Fruit fly (Drosophila melanogaster): ENCODE data around the gene TTLL1B.

TTLL1B gene

dm6 chr3L:4611311-4611710 is 36.8 kb upstream of the TTLL1B start (continued):
- TF ChIP-seq CG16815 (GFP tag; optimal IDR thresholded peaks at IDR 0.05) (peak; percentile 42), lab (GFP tag; optimal IDR thresholded peaks at IDR 0.05) (peak; percentile 72), sima (GFP tag; optimal IDR thresholded peaks at IDR 0.05) (no peak), eve (GFP tag; optimal IDR thresholded peaks at IDR 0.05) (peak in 1 of 2 experiments; percentile 34), CG4854 (GFP tag; optimal IDR thresholded peaks at IDR 0.05) (peak; percentile 40), sug (tag; optimal IDR thresholded peaks at IDR 0.05) (no peak), Atf-2 (GFP tag; optimal IDR thresholded peaks at IDR 0.05) (peak; percentile 67), Fer3 (tag; optimal IDR thresholded peaks at IDR 0.05) (peak; percentile 12), CG5953 (GFP tag; IDR thresholded peaks at IDR 0.05) (peak; percentile 50; the same call in 1 of the 2 replicates), CG17802 (tag; optimal IDR thresholded peaks at IDR 0.05) (peak; percentile 37), Deaf1 (tag; optimal IDR thresholded peaks at IDR 0.05) (peak; percentile 5), CG4617 (GFP tag; optimal IDR thresholded peaks at IDR 0.05; ENCODE audit: borderline replicate concordance) (peak; percentile 7), CG2678 (tag; optimal IDR thresholded peaks at IDR 0.05) (peak; percentile 75), CG2129 (GFP tag; IDR thresholded peaks at IDR 0.05; ENCODE audit: partially characterized antibody) (no peak), Drgx (GFP tag; IDR thresholded peaks at IDR 0.05) (peak; percentile 93), CG9609 (GFP tag; optimal IDR thresholded peaks at IDR 0.05) (peak; percentile 2), lov (optimal IDR thresholded peaks at IDR 0.05) (no peak), lov (GFP tag; IDR thresholded peaks at IDR 0.05) (peak; percentile 85), mld (GFP tag; IDR thresholded peaks at IDR 0.05; ENCODE audit: partially characterized antibody) (no peak), kah (GFP tag; optimal IDR thresholded peaks at IDR 0.05) (no peak), Hmx (GFP tag; optimal IDR thresholded peaks at IDR 0.05) (no peak), CG3847 (GFP tag; IDR thresholded peaks at IDR 0.05) (no peak), CG13894 (tag; optimal IDR thresholded peaks at IDR 0.05) (no peak), lilli (GFP tag; optimal IDR thresholded peaks at IDR 0.05) (peak; percentile 60), Elba2 (GFP tag; optimal IDR thresholded peaks at IDR 0.05) (no peak), CG10979 (tag; optimal IDR thresholded peaks at IDR 0.05) (peak; percentile 83), Xbp1 (GFP tag; optimal IDR thresholded peaks at IDR 0.05) (peak; percentile 71), CG4707 (GFP tag; optimal IDR thresholded peaks at IDR 0.05) (peak; percentile 55), CG14860 (GFP tag; IDR thresholded peaks at IDR 0.05; ENCODE audit: partially characterized antibody) (no peak), HLH3B (GFP tag; IDR thresholded peaks at IDR 0.05) (peak; percentile 80), Oaz (GFP tag; IDR thresholded peaks at IDR 0.05) (no peak), CG16813 (GFP tag; IDR thresholded peaks at IDR 0.05; ENCODE audit: partially characterized antibody) (no peak), cwo (GFP tag; optimal IDR thresholded peaks at IDR 0.05) (no peak), CG11247 (GFP tag; IDR thresholded peaks at IDR 0.05) (peak; percentile 55), CG33557 (GFP tag; optimal IDR thresholded peaks at IDR 0.05) (peak; percentile 31), lmd (GFP tag; IDR thresholded peaks at IDR 0.05) (peak; percentile 67), CG8359 (GFP tag; optimal IDR thresholded peaks at IDR 0.05; ENCODE audit: borderline replicate concordance) (peak; percentile 47), wek (GFP tag; optimal IDR thresholded peaks at IDR 0.05) (peak; percentile 10), Dp (GFP tag; optimal IDR thresholded peaks at IDR 0.05) (no peak), CG7928 (GFP tag; optimal IDR thresholded peaks at IDR 0.05) (no peak), CG8924 (tag; optimal IDR thresholded peaks at IDR 0.05) (peak; percentile 59), rib (GFP tag; IDR thresholded peaks at IDR 0.05) (no peak), schlank (tag; optimal IDR thresholded peaks at IDR 0.05) (no peak), Hand (GFP tag; optimal IDR thresholded peaks at IDR 0.05) (no peak), CG14050 (GFP tag; IDR thresholded peaks at IDR 0.05) (peak; percentile 64), Ptx1 (GFP tag; IDR thresholded peaks at IDR 0.05) (peak; percentile 79), CG9797 (GFP tag; optimal IDR thresholded peaks at IDR 0.05) (no peak), stc (GFP tag; IDR thresholded peaks at IDR 0.05) (peak; percentile 79), Mad (GFP tag; optimal IDR thresholded peaks at IDR 0.05) (peak; percentile 54), Fer2 (tag; optimal IDR thresholded peaks at IDR 0.05) (no peak)

Data from whole organism, embryonic.